Worm (Caenorhabditis elegans) whole organism, L4 larva: Measurements from ENCODE around the gene srv-2.
A peak's percentile ranks its signal among the peaks of the same experiment; 100 is the strongest.

Source experiments
- D1046.2 ChIP-seq: fragments of 200-800 bp; sonication (Bioruptor generic); IDR thresholded peaks from 2 replicates; pipeline ENCODE4 v1.3.6; 2022; ENCODE audit warnings: missing genetic modification characterization, missing compliant biosample characterization
- F26F4.8 ChIP-seq: fragments of 200-800 bp; sonication (Bioruptor generic); conservative IDR thresholded peaks from 2 replicates; pipeline ENCODE4 v1.3.6; 2022; ENCODE audit warnings: missing genetic modification characterization, missing compliant biosample characterization
- F44E2.7 ChIP-seq: fragments of 200-800 bp; sonication (Bioruptor generic); IDR thresholded peaks from 2 replicates; pipeline ENCODE4 v2.1.2; 2022; ENCODE audit warnings: missing genetic modification characterization, missing compliant biosample characterization
- T20F7.1 ChIP-seq: fragments of 200-800 bp; sonication (Bioruptor generic); optimal IDR thresholded peaks from 2 replicates; lab custom pipeline; 2018; ENCODE audit warnings: mild to moderate bottlenecking, missing genetic modification characterization, missing compliant biosample characterization
- Y105C5A.15 ChIP-seq: fragments of 200-800 bp; sonication (Bioruptor generic); IDR thresholded peaks from 2 replicates; pipeline ENCODE4 v1.3.6; 2022; ENCODE audit warnings: missing genetic modification characterization, missing compliant biosample characterization
- Y75B8A.6 ChIP-seq: fragments of 200-800 bp; sonication (Bioruptor generic); IDR thresholded peaks from 2 replicates; pipeline ENCODE4 v1.3.6; 2022; ENCODE audit warnings: missing genetic modification reagents, missing genetic modification characterization, missing compliant biosample characterization
- ZK337.2 ChIP-seq: fragments of 200-800 bp; sonication (Bioruptor generic); IDR thresholded peaks from 2 replicates; pipeline ENCODE4 v1.3.6; 2022; ENCODE audit warnings: missing genetic modification reagents, missing genetic modification characterization, missing compliant biosample characterization
- aha-1 ChIP-seq: fragments of 150-350 bp; peaks from one replicate; lab custom pipeline; 2014; ENCODE audit warnings: missing biosample characterization, missing genetic modification characterization
- aly-2 ChIP-seq: sonication (generic microtip); optimal IDR thresholded peaks from 2 replicates; lab custom pipeline; 2018; ENCODE audit warnings: missing biosample characterization, missing genetic modification characterization
- ama-1 ChIP-seq: fragments of 150-350 bp; optimal IDR thresholded peaks from 2 replicates; lab custom pipeline; 2014; ENCODE audit warnings: inconsistent platforms, mixed read lengths
- attf-4 ChIP-seq: sonication (generic microtip); optimal IDR thresholded peaks from 3 replicates; lab custom pipeline; 2017; ENCODE audit warnings: missing biosample characterization, missing genetic modification characterization
- ceh-28 ChIP-seq: fragments of 150-350 bp; optimal IDR thresholded peaks from 2 replicates; lab custom pipeline; 2014; ENCODE audit warnings: missing biosample characterization, missing genetic modification reagents, missing genetic modification characterization
- cey-2 ChIP-seq: sonication (generic microtip); optimal IDR thresholded peaks from 3 replicates; lab custom pipeline; 2017; ENCODE audit warnings: missing genetic modification characterization, mild to moderate bottlenecking, missing compliant biosample characterization, antibody characterized with exemption, borderline replicate concordance; ENCODE audit not compliant: insufficient read depth
- dpl-1 ChIP-seq: fragments of 150-350 bp; optimal IDR thresholded peaks from 2 replicates; lab custom pipeline; 2014; ENCODE audit warnings: missing biosample characterization, missing genetic modification reagents, missing genetic modification characterization
- duxl-1 ChIP-seq: sonication (generic microtip); optimal IDR thresholded peaks from 2 replicates; lab custom pipeline; 2016; ENCODE audit warnings: mild to moderate bottlenecking, missing genetic modification characterization, moderate library complexity, missing compliant biosample characterization; ENCODE audit not compliant: poor library complexity
- egl-27 ChIP-seq: sonication (generic microtip); optimal IDR thresholded peaks from 3 replicates; lab custom pipeline; 2017; ENCODE audit warnings: missing biosample characterization, missing genetic modification reagents, missing genetic modification characterization
- egl-43 ChIP-seq: fragments of 200-800 bp; sonication (Bioruptor generic); IDR thresholded peaks from 2 replicates; pipeline ENCODE4 v1.3.6; 2022; ENCODE audit warnings: missing genetic modification reagents, missing genetic modification characterization, missing compliant biosample characterization
- fos-1 ChIP-seq: fragments of 150-350 bp; optimal IDR thresholded peaks from 2 replicates; lab custom pipeline; 2014; ENCODE audit warnings: missing biosample characterization, missing genetic modification characterization
- gei-8 ChIP-seq: fragments of 200-800 bp; sonication (Bioruptor generic); optimal IDR thresholded peaks from 2 replicates; lab custom pipeline; 2018; ENCODE audit warnings: mild to moderate bottlenecking, missing genetic modification characterization, missing compliant biosample characterization
- hlh-11 ChIP-seq: fragments of 200-800 bp; sonication (Bioruptor generic); optimal IDR thresholded peaks from 2 replicates; lab custom pipeline; 2018; ENCODE audit warnings: mild to moderate bottlenecking, missing genetic modification characterization, missing compliant biosample characterization
- hmg-1.1 ChIP-seq: fragments of 200-800 bp; sonication (Bioruptor generic); IDR thresholded peaks from 2 replicates; pipeline ENCODE4 v1.3.6; 2022; ENCODE audit warnings: missing genetic modification reagents, missing genetic modification characterization, missing compliant biosample characterization
- lin-15B ChIP-seq: fragments of 150-350 bp; sonication (generic microtip); optimal IDR thresholded peaks from 3 replicates; lab custom pipeline; 2014; ENCODE audit warnings: missing biosample characterization, missing genetic modification characterization
- lin-38 ChIP-seq: fragments of 200-800 bp; sonication (Bioruptor generic); IDR thresholded peaks from 2 replicates; pipeline ENCODE4 v1.3.6; 2022; ENCODE audit warnings: missing genetic modification reagents, missing genetic modification characterization, missing compliant biosample characterization
- madf-5 ChIP-seq, 2 experiments: fragments of 200-800 bp; sonication (Bioruptor generic); IDR thresholded peaks; 2 replicates each; pipeline ENCODE4 v1.3.6; 2022; ENCODE audit warnings: missing compliant biosample characterization in 2 of 2, missing genetic modification characterization in 2 of 2
- madf-9 ChIP-seq: fragments of 200-800 bp; sonication (Bioruptor generic); conservative IDR thresholded peaks from 2 replicates; pipeline ENCODE4 v1.3.6; 2022; ENCODE audit warnings: missing genetic modification reagents, missing genetic modification characterization, missing compliant biosample characterization
- mdt-29 ChIP-seq: fragments of 200-800 bp; sonication (Bioruptor generic); IDR thresholded peaks from 2 replicates; pipeline ENCODE4 v1.3.6; 2022; ENCODE audit warnings: missing genetic modification reagents, missing genetic modification characterization, missing compliant biosample characterization
- mxl-2 ChIP-seq: fragments of 200-800 bp; sonication (Bioruptor generic); conservative IDR thresholded peaks from 2 replicates; pipeline ENCODE4 v1.3.6; 2022; ENCODE audit warnings: missing genetic modification reagents, missing genetic modification characterization, missing compliant biosample characterization
- nhr-11 ChIP-seq: fragments of 150-350 bp; optimal IDR thresholded peaks from 2 replicates; lab custom pipeline; 2014; ENCODE audit warnings: missing biosample characterization, missing genetic modification characterization
- nhr-28 ChIP-seq: fragments of 150-350 bp; optimal IDR thresholded peaks from 2 replicates; lab custom pipeline; 2014; ENCODE audit warnings: missing biosample characterization, missing genetic modification characterization
- nhr-41 ChIP-seq: fragments of 200-800 bp; sonication (Bioruptor generic); IDR thresholded peaks from 2 replicates; pipeline ENCODE4 v1.3.6; 2022; ENCODE audit warnings: missing genetic modification reagents, missing genetic modification characterization, missing compliant biosample characterization
- nhr-42 ChIP-seq: fragments of 200-800 bp; sonication (Bioruptor generic); IDR thresholded peaks from 2 replicates; pipeline ENCODE4 v1.3.6; 2022; ENCODE audit warnings: missing genetic modification characterization, missing compliant biosample characterization
- nhr-6 ChIP-seq: fragments of 150-350 bp; optimal IDR thresholded peaks from 2 replicates; lab custom pipeline; 2014; ENCODE audit warnings: missing biosample characterization, missing genetic modification characterization
- nhr-77 ChIP-seq: fragments of 150-350 bp; optimal IDR thresholded peaks from 2 replicates; lab custom pipeline; 2014; ENCODE audit warnings: missing biosample characterization, missing genetic modification characterization
- pha-4 ChIP-seq, 2 experiments: fragments of 150-350 bp in 1 of 2; fragments of 200-800 bp in 1 of 2; sonication (Bioruptor generic) in 1 of 2; IDR thresholded peaks in 1 of 2; optimal IDR thresholded peaks in 1 of 2; 2 replicates each; pipeline versions ENCODE4 v1.3.6 to Lab custom; 2014 to 2022; ENCODE audit warnings: missing genetic modification characterization in 2 of 2, missing genetic modification reagents in 2 of 2, missing biosample characterization in 1 of 2, missing compliant biosample characterization in 1 of 2
- php-3 ChIP-seq: fragments of 200-800 bp; sonication (Bioruptor generic); IDR thresholded peaks from 2 replicates; pipeline ENCODE4 v1.3.6; 2022; ENCODE audit warnings: missing genetic modification reagents, missing genetic modification characterization, missing compliant biosample characterization
- saeg-2 ChIP-seq: fragments of 200-800 bp; sonication (Bioruptor generic); IDR thresholded peaks from 2 replicates; pipeline ENCODE4 v1.3.6; 2022; ENCODE audit warnings: missing genetic modification reagents, missing genetic modification characterization, missing compliant biosample characterization
- snpc-1.2 ChIP-seq: fragments of 200-800 bp; sonication (Bioruptor generic); IDR thresholded peaks from 2 replicates; pipeline ENCODE4 v1.3.6; 2022; ENCODE audit warnings: missing genetic modification reagents, missing genetic modification characterization, missing compliant biosample characterization
- tra-1 ChIP-seq: fragments of 200-800 bp; sonication (Bioruptor generic); IDR thresholded peaks from 2 replicates; pipeline ENCODE4 v1.3.6; 2022; ENCODE audit warnings: missing genetic modification reagents, missing genetic modification characterization, missing compliant biosample characterization
- unc-130 ChIP-seq: sonication (generic microtip); optimal IDR thresholded peaks from 2 replicates; lab custom pipeline; 2016; ENCODE audit warnings: missing genetic modification reagents, missing genetic modification characterization, missing compliant biosample characterization
- vab-7 ChIP-seq: fragments of 200-800 bp; sonication (Bioruptor generic); IDR thresholded peaks from 2 replicates; pipeline ENCODE4 v1.3.6; 2022; ENCODE audit warnings: missing genetic modification reagents, missing genetic modification characterization, missing compliant biosample characterization
- zfp-2 ChIP-seq: sonication (generic microtip); optimal IDR thresholded peaks from 2 replicates; lab custom pipeline; 2016; ENCODE audit warnings: mild to moderate bottlenecking, missing genetic modification characterization, missing compliant biosample characterization

Gene srv-2

ce11 chrII:10574177-10574576, 27.9 kb downstream of the srv-2 start:
- no peak for TF ChIP-seq mxl-2 (GFP tag; lab: Robert Waterston, UW)
- no peak for TF ChIP-seq egl-27 (tag; lab: Kevin White, UChicago)
- no peak for TF ChIP-seq F44E2.7 (GFP tag; lab: Robert Waterston, UW)
- no peak for TF ChIP-seq madf-9 (GFP tag; lab: Robert Waterston, UW)
- no peak for TF ChIP-seq mdt-29 (GFP tag; lab: Robert Waterston, UW)
- no peak for TF ChIP-seq cey-2
- TF ChIP-seq tra-1, result no peak
- no peak for TF ChIP-seq lin-15B (tag; lab: Kevin White, UChicago)
- no peak for TF ChIP-seq ZK337.2 (GFP tag; lab: Robert Waterston, UW)
- TF ChIP-seq madf-5 (GFP tag; IDR thresholded peaks at IDR 0.05; lab: Robert Waterston, UW), result 0 out of 4 replicates have a peak, but pooled peaks of 1 of the 2 experiments have one; percentile 16
- no peak for TF ChIP-seq zfp-2 (tag; lab: Kevin White, UChicago)
- TF ChIP-seq T20F7.1 (GFP tag; lab: Kevin White, UChicago), result no peak
- TF ChIP-seq nhr-41 (GFP tag; lab: Robert Waterston, UW), result no peak
- no peak for TF ChIP-seq nhr-11 (tag; lab: Kevin White, UChicago)
- TF ChIP-seq duxl-1 (tag; lab: Kevin White, UChicago), result peak; percentile 21
- no peak for TF ChIP-seq nhr-77
- no peak for TF ChIP-seq saeg-2 (GFP tag; lab: Robert Waterston, UW)
- no peak for TF ChIP-seq ceh-28
- TF ChIP-seq F26F4.8 (GFP tag; lab: Robert Waterston, UW), result no peak
- TF ChIP-seq fos-1, result no peak
- no peak for TF ChIP-seq dpl-1 (GFP tag; lab: Kevin White, UChicago)
- TF ChIP-seq ama-1 (lab: Kevin White, UChicago), result no peak
- no peak for TF ChIP-seq pha-4 (GFP tag; IDR thresholded peaks at IDR 0.05; lab: Robert Waterston, UW)
- no peak for TF ChIP-seq pha-4 (tag; optimal IDR thresholded peaks at IDR 0.05; lab: Kevin White, UChicago)
- TF ChIP-seq nhr-6 (tag; lab: Kevin White, UChicago), result no peak
- no peak for TF ChIP-seq Y105C5A.15 (GFP tag; lab: Robert Waterston, UW)
- TF ChIP-seq lin-38, result peak; percentile 60
- no peak for TF ChIP-seq nhr-28
- TF ChIP-seq, all 104 proteins: peak for 3

- TF ChIP-seq nhr-42 (GFP tag; lab: Robert Waterston, UW) (no peak), nhr-28 (no peak), unc-130 (GFP tag; lab: Kevin White, UChicago) (no peak), php-3 (no peak), D1046.2 (no peak), Y75B8A.6 (no peak), aly-2 (tag; lab: Kevin White, UChicago) (no peak), hlh-11 (tag; lab: Kevin White, UChicago) (no peak), attf-4 (tag; lab: Kevin White, UChicago) (no peak), gei-8 (GFP tag; lab: Kevin White, UChicago) (no peak), nhr-77 (no peak), hmg-1.1 (GFP tag; lab: Robert Waterston, UW) (no peak), nhr-6 (tag; lab: Kevin White, UChicago) (no peak), snpc-1.2 (GFP tag; lab: Robert Waterston, UW) (no peak), vab-7 (GFP tag; lab: Robert Waterston, UW) (no peak), egl-43 (GFP tag; lab: Robert Waterston, UW) (no peak), aha-1 (tag; lab: Kevin White, UChicago) (no peak)
- TF ChIP-seq, all 104 proteins: peak for 0
Observed at ce11 chrII:10571967-10572366, 30.1 kb downstream of the srv-2 start, which contains the start of gene C06A1.3. TSS of gene C06A1.3 (plus strand) at chrII:10572267.
